Worm (Caenorhabditis elegans): Measurements from ENCODE around the gene srh-271.
"Not testable (repeated sequence)": the region's sequence is repeated elsewhere in the genome, so short reads cannot be mapped to it uniquely, and the experiment has no call there.

srh-271 gene

ce11 chrV:2603056-2603455, 18.7 kb downstream of the srh-271 start, which contains the start of gene F53E10.6:
F53E10.6 (minus strand) TSS chrV:2603063.
- peak; percentile 6 for TF ChIP-seq ces-1 (GFP tag; optimal IDR thresholded peaks at IDR 0.05)
- no peak for TF ChIP-seq ztf-11 (tag; optimal IDR thresholded peaks at IDR 0.05)

- TF ChIP-seq nhr-237 (tag; optimal IDR thresholded peaks at IDR 0.05) (no peak), elt-1 (tag; optimal IDR thresholded peaks at IDR 0.05; ENCODE audit: borderline replicate concordance, insufficient read depth) (no peak), unc-39 (tag; optimal IDR thresholded peaks at IDR 0.05) (no peak), flh-1 (GFP tag; optimal IDR thresholded peaks at IDR 0.05) (no peak), bed-3 (GFP tag; optimal IDR thresholded peaks at IDR 0.05) (no peak), ceh-83 (GFP tag; optimal IDR thresholded peaks at IDR 0.05) (no peak), tbx-8 (GFP tag; optimal IDR thresholded peaks at IDR 0.05) (no peak), elt-3 (tag; optimal IDR thresholded peaks at IDR 0.05) (no peak), nhr-12 (tag; optimal IDR thresholded peaks at IDR 0.05) (no peak), lin-13 (tag; optimal IDR thresholded peaks at IDR 0.05) (no peak), zip-8 (tag; optimal IDR thresholded peaks at IDR 0.05) (no peak)
These were observed 20.0 kb downstream of the srh-271 start for ce11 chrV:2601817-2602216.

- TF ChIP-seq mep-1 (tag; optimal IDR thresholded peaks at IDR 0.05), result peak; percentile 48
- no peak for TF ChIP-seq sptf-1 (tag; optimal IDR thresholded peaks at IDR 0.05)
- TF ChIP-seq zip-8 (tag; optimal IDR thresholded peaks at IDR 0.05), result no peak
- TF ChIP-seq ceh-43 (GFP tag; optimal IDR thresholded peaks at IDR 0.05), result no peak
- TF ChIP-seq tbx-8 (GFP tag; optimal IDR thresholded peaks at IDR 0.05), result no peak
- TF ChIP-seq cnd-1 (tag; optimal IDR thresholded peaks at IDR 0.05), result no peak
- TF ChIP-seq unc-120 (tag; optimal IDR thresholded peaks at IDR 0.05; ENCODE audit: poor library complexity, severe bottlenecking), result peak; percentile 38
- no peak for TF ChIP-seq nhr-76 (tag; optimal IDR thresholded peaks at IDR 0.05)
- no peak for TF ChIP-seq lin-13 (tag; optimal IDR thresholded peaks at IDR 0.05)
- no peak for TF ChIP-seq ham-2 (GFP tag; optimal IDR thresholded peaks at IDR 0.05)
- no peak for TF ChIP-seq nhr-28 (tag; optimal IDR thresholded peaks at IDR 0.05)
- peak; percentile 63 for TF ChIP-seq nhr-237 (tag; optimal IDR thresholded peaks at IDR 0.05)
- no peak for TF ChIP-seq blmp-1 (tag; optimal IDR thresholded peaks at IDR 0.05)
- no peak for TF ChIP-seq elt-3 (tag; optimal IDR thresholded peaks at IDR 0.05)
- no peak for TF ChIP-seq ztf-11 (tag; optimal IDR thresholded peaks at IDR 0.05)
- no peak for TF ChIP-seq pha-4 (tag; optimal IDR thresholded peaks at IDR 0.05)
- no peak for TF ChIP-seq nhr-12 (tag; optimal IDR thresholded peaks at IDR 0.05)
- no peak for TF ChIP-seq mls-2 (tag; optimal IDR thresholded peaks at IDR 0.05)
- TF ChIP-seq ceh-83 (GFP tag; optimal IDR thresholded peaks at IDR 0.05), result no peak
- no peak for TF ChIP-seq hlh-1 (tag; optimal IDR thresholded peaks at IDR 0.05)
- TF ChIP-seq ces-1 (GFP tag; optimal IDR thresholded peaks at IDR 0.05), result peak; percentile 36
- TF ChIP-seq mab-5 (tag; optimal IDR thresholded peaks at IDR 0.05), result no peak
- no peak for TF ChIP-seq snpc-4 (tag; optimal IDR thresholded peaks at IDR 0.05)
- no peak for TF ChIP-seq nhr-2 (tag; optimal IDR thresholded peaks at IDR 0.05)
- TF ChIP-seq unc-62 (GFP tag; optimal IDR thresholded peaks at IDR 0.05), result no peak
- no peak for TF ChIP-seq unc-39 (tag; optimal IDR thresholded peaks at IDR 0.05)
- TF ChIP-seq drap-1 (GFP tag; optimal IDR thresholded peaks at IDR 0.05), result no peak
- TF ChIP-seq flh-1 (GFP tag; optimal IDR thresholded peaks at IDR 0.05), result no peak
- no peak for TF ChIP-seq lin-32 (GFP tag; optimal IDR thresholded peaks at IDR 0.05)
- TF ChIP-seq elt-1 (tag; optimal IDR thresholded peaks at IDR 0.05; ENCODE audit: borderline replicate concordance, insufficient read depth), result no peak
- TF ChIP-seq ceh-39 (tag; optimal IDR thresholded peaks at IDR 0.05), result no peak
- no peak for TF ChIP-seq bed-3 (GFP tag; optimal IDR thresholded peaks at IDR 0.05)
- no peak for TF ChIP-seq sem-2 (GFP tag; optimal IDR thresholded peaks at IDR 0.05)
- TF ChIP-seq lsy-2 (tag; optimal IDR thresholded peaks at IDR 0.05), result peak; percentile 38
- TF ChIP-seq M03D4.4 (tag; optimal IDR thresholded peaks at IDR 0.05), result no peak
These were observed 21.2 kb downstream of the srh-271 start for ce11 chrV:2600543-2600942.

ce11 chrV:2598830-2599229, 22.9 kb downstream of the srh-271 start, which contains the start of gene F53E10.5:
F53E10.5 (minus strand) TSS chrV:2598930.
- TF ChIP-seq lin-13 (tag; optimal IDR thresholded peaks at IDR 0.05); bed-3 (GFP tag; optimal IDR thresholded peaks at IDR 0.05); lin-32 (GFP tag; optimal IDR thresholded peaks at IDR 0.05): not testable (repeated sequence)

All from whole organism, mixed stage, embryonic.